Worm (Caenorhabditis elegans): ENCODE measurements around the gene del-6.
A peak's percentile ranks its signal among the peaks of the same experiment; 100 is the strongest.

del-6 gene

DNA sequence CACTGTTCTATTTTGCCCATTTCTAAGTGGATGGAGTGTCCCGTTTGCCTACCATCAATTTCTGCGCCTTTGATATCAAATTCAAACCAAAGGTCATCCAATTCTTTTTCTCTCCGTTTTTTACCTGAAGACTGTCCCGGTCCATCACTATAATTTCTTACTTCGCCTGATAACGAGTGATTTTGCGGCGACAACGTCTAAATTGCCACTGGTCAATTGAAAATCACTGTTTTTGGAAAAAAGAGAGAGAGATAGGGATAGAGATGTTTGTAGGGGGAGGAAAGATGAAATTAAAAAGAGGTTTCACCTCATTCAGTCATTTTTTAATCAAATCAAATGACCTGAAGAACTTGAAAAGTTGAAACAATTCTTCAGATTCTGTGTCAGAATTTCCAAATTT, 1.2 kb upstream of the del-6 start:
- TF ChIP-seq npax-4 (tag; optimal IDR thresholded peaks at IDR 0.05) (no peak), T23F11.4 (GFP tag; optimal IDR thresholded peaks at IDR 0.05) (no peak), pha-2 (tag; optimal IDR thresholded peaks at IDR 0.05) (no peak), syd-9 (tag; optimal IDR thresholded peaks at IDR 0.05) (no peak), ahr-1 (tag; optimal IDR thresholded peaks at IDR 0.05) (no peak), hlh-30 (tag; optimal IDR thresholded peaks at IDR 0.05; ENCODE audit: insufficient read depth) (no peak), ceh-14 (tag; optimal IDR thresholded peaks at IDR 0.05) (no peak), hlh-8 (tag; optimal IDR thresholded peaks at IDR 0.05) (no peak), ceh-6 (GFP tag; optimal IDR thresholded peaks at IDR 0.05) (no peak), ceh-2 (tag; optimal IDR thresholded peaks at IDR 0.05) (no peak), sox-2 (GFP tag; IDR thresholded peaks at IDR 0.05) (no peak), hlh-15 (tag; optimal IDR thresholded peaks at IDR 0.05) (no peak), gmeb-2 (tag; optimal IDR thresholded peaks at IDR 0.05) (no peak), sox-4 (tag; optimal IDR thresholded peaks at IDR 0.05) (no peak), fkh-10 (GFP tag; optimal IDR thresholded peaks at IDR 0.05) (no peak), ceh-45 (GFP tag; IDR thresholded peaks at IDR 0.05) (no peak), C08G9.2 (tag; optimal IDR thresholded peaks at IDR 0.05) (no peak), pat-9 (tag; optimal IDR thresholded peaks at IDR 0.05) (no peak), elt-2 (tag; optimal IDR thresholded peaks at IDR 0.05) (no peak), mec-3 (tag; optimal IDR thresholded peaks at IDR 0.05; ENCODE audit: borderline replicate concordance) (no peak)

DNA sequence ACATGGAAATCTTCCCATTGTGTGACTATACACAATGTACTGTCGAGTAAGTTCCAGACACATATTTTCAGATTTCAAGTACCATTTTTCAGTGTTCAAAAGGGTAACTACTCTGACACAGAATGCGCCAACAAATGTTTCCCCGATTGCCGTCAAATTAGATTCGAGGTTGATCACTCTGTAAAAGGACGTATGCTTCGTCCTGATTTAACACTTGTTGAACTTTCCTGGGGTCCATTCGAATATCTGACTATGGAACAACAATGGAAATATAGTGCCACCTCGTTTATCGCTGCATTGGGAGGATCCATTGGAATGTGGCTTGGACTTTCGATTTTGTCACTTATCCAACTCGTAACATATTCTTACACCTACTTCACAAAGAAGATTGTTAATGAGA, 1.5 kb downstream of the del-6 start:
- TF ChIP-seq C38D4.7 (GFP tag; optimal IDR thresholded peaks at IDR 0.05), result no peak

DNA sequence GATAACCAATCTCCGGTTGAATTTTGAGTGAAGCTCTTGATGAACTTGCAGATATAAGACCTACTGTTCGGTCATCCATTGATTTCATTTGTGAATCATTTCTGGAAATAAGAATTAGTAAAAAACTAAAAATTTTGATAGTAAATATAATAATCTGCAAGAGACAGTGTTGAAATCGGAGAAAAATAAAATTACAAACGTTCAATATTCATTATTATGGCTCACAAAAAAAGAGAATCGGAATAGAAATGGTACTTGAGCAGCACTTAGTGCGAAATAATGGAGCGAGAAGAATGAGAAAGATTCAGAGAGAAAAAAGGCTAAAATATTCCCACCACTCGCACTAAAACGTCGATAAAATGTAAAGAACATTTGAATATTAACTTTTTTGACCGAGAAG, 3.6 kb downstream of the del-6 start, which contains the start of gene vps-54:
TSS of gene vps-54 (minus strand) at position 101 of the 400 bp plus-strand sequence.
- TF ChIP-seq gmeb-2 (tag; optimal IDR thresholded peaks at IDR 0.05) (no peak), madf-2 (tag; optimal IDR thresholded peaks at IDR 0.05) (no peak), T23F11.4 (GFP tag; optimal IDR thresholded peaks at IDR 0.05) (no peak), dmd-4 (tag; optimal IDR thresholded peaks at IDR 0.05; ENCODE audit: borderline replicate concordance) (no peak), fax-1 (tag; optimal IDR thresholded peaks at IDR 0.05) (no peak), nfya-1 (tag; optimal IDR thresholded peaks at IDR 0.05) (no peak), unc-3 (GFP tag; conservative IDR thresholded peaks at IDR 0.05) (no peak), unc-3 (tag; optimal IDR thresholded peaks at IDR 0.05) (no peak), ahr-1 (tag; optimal IDR thresholded peaks at IDR 0.05) (no peak), Y22D7AL.16 (tag; optimal IDR thresholded peaks at IDR 0.05) (no peak), pat-9 (tag; optimal IDR thresholded peaks at IDR 0.05) (no peak), lim-6 (tag; optimal IDR thresholded peaks at IDR 0.05) (no peak)

- TF ChIP-seq ceh-9 (tag; optimal IDR thresholded peaks at IDR 0.05) (no peak), eyg-1 (tag; optimal IDR thresholded peaks at IDR 0.05) (no peak), ceh-18 (tag; optimal IDR thresholded peaks at IDR 0.05) (no peak), mec-3 (tag; optimal IDR thresholded peaks at IDR 0.05; ENCODE audit: borderline replicate concordance) (no peak), ama-1 (optimal IDR thresholded peaks at IDR 0.05) (no peak), ceh-24 (tag; optimal IDR thresholded peaks at IDR 0.05) (no peak), hlh-8 (tag; optimal IDR thresholded peaks at IDR 0.05) (no peak)
These were observed 5.5 kb downstream of the del-6 start, which contains the start of gene mics-1 for ce11 chrV:10578226-10578625. Gene mics-1, minus strand, starts transcription at chrV:10578326.

DNA sequence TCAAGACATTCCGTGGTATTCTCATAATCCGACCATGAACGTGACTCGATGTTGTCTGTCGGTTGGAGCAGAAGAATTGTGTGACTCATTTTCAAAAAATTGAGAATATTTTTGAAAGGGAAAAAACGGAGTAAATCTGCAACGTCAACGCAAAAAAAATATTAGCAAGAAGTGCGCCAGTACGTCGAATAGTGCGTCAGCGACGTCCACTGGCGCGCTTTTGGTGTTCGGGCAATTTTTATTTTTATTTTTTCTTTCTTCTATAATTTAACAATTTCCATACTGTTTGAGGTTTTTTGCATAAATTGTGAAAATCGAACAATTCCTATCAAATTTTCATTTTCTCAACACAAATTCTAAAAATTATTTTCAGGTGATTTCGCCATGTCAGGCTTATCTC, 6.2 kb downstream of the del-6 start, which contains the start of the genes erh-1 and lpd-9:
TSS of gene erh-1 (minus strand) at position 204 of the 400 bp plus-strand sequence.
TSS of gene lpd-9 (plus strand) at position 368 of the 400 bp plus-strand sequence.
- peak; percentile 23 for TF ChIP-seq unc-86 (tag; optimal IDR thresholded peaks at IDR 0.05)
- TF ChIP-seq pax-1 (tag; optimal IDR thresholded peaks at IDR 0.05), result peak; percentile 12
- TF ChIP-seq zip-5 (tag; optimal IDR thresholded peaks at IDR 0.05), result peak; percentile 8
- TF ChIP-seq ceh-18 (tag; optimal IDR thresholded peaks at IDR 0.05), result peak; percentile 20
- no peak for TF ChIP-seq ceh-48 (tag; optimal IDR thresholded peaks at IDR 0.05)
- TF ChIP-seq elt-2 (tag; optimal IDR thresholded peaks at IDR 0.05), result peak; percentile 68
- TF ChIP-seq T23F11.4 (GFP tag; optimal IDR thresholded peaks at IDR 0.05), result no peak
- peak; percentile 43 for TF ChIP-seq ceh-14 (tag; optimal IDR thresholded peaks at IDR 0.05)
- TF ChIP-seq ceh-2 (tag; optimal IDR thresholded peaks at IDR 0.05), result peak; percentile 37
- TF ChIP-seq ceh-6 (GFP tag; optimal IDR thresholded peaks at IDR 0.05), result no peak
- TF ChIP-seq nfya-1 (tag; optimal IDR thresholded peaks at IDR 0.05), result peak; percentile 44
- peak; percentile 26 for TF ChIP-seq che-1 (tag; optimal IDR thresholded peaks at IDR 0.05)
- peak; percentile 25 for TF ChIP-seq ref-2 (tag; optimal IDR thresholded peaks at IDR 0.05)
- peak; percentile 15 for TF ChIP-seq unc-42 (tag; optimal IDR thresholded peaks at IDR 0.05)
- no peak for TF ChIP-seq pha-2 (tag; optimal IDR thresholded peaks at IDR 0.05)
- peak; percentile 11 for TF ChIP-seq Y22D7AL.16 (tag; optimal IDR thresholded peaks at IDR 0.05)
- peak; percentile 29 for TF ChIP-seq ztf-16 (tag; optimal IDR thresholded peaks at IDR 0.05)

Data from whole organism, late embryonic.